ENCODE assay signal across 3 worm cellular contexts in the genomic region with DNA sequence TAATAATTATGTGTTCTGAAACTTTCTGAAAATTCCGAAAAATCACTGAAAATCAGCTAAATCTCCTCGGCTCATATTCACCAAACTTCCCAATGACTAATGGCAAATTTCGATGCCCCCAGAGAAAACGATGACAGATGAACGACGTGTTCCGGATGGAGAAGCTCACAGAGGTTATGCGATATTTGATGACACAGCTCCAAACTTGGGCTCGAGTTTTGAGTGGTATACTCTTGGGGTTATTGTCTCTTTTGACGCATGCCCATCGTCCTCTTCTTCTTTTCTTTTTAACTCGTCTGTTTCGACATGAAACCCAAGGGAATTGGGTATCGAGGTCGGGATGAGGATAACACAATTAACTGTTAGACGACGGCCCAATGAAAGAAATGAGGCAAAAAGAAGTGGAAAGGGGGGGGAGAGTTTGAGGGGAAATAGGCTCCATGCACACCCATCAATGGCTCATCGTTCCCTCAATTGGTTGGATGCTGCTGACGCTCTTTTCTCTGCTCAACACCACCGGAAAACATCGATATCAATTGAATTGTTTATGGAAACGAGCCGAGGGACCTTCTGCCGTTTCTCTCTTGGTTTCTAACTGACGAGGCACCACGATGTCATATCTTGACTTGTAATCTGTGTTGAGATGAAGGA.
A peak's percentile ranks its signal among the peaks of the same experiment; 100 is the strongest.
TF ChIP-seq lines count a peak whose summit lies in the region.

No protein-coding gene starts in this region.

TF ChIP-seq in whole organism, L1 larva, 84 proteins besides CTCF, POLR2A, EP300 and RAD21 (continued from another document):
- TF ChIP-seq blmp-1 (tag; optimal IDR thresholded peaks at IDR 0.05; lab: Kevin White, UChicago) (no peak), dpl-1 (GFP tag; optimal IDR thresholded peaks at IDR 0.05; lab: Kevin White, UChicago) (no peak), sptf-1 (tag; optimal IDR thresholded peaks at IDR 0.05; lab: Kevin White, UChicago) (no peak), unc-30 (tag; optimal IDR thresholded peaks at IDR 0.05; lab: Kevin White, UChicago) (no peak), alr-1 (tag; optimal IDR thresholded peaks at IDR 0.05; lab: Kevin White, UChicago; ENCODE audit: borderline replicate concordance) (no peak), rnt-1 (tag; optimal IDR thresholded peaks at IDR 0.05; lab: Kevin White, UChicago) (no peak), egl-13 (tag; optimal IDR thresholded peaks at IDR 0.05; lab: Kevin White, UChicago) (no peak), snpc-4 (tag; optimal IDR thresholded peaks at IDR 0.05; lab: Kevin White, UChicago) (no peak), swsn-7 (tag; optimal IDR thresholded peaks at IDR 0.05; lab: Kevin White, UChicago) (no peak), mab-9 (GFP tag; IDR thresholded peaks at IDR 0.05; lab: Robert Waterston, UW) (peak; percentile 53), nhr-47 (tag; optimal IDR thresholded peaks at IDR 0.05; lab: Kevin White, UChicago) (peak; percentile 12), lin-39 (tag; optimal IDR thresholded peaks at IDR 0.05; lab: Kevin White, UChicago) (no peak), lsy-2 (tag; optimal IDR thresholded peaks at IDR 0.05; lab: Kevin White, UChicago) (peak in 1 of 2 experiments; percentile 15), pax-3 (tag; optimal IDR thresholded peaks at IDR 0.05; lab: Kevin White, UChicago) (no peak), F16B12.6 (tag; optimal IDR thresholded peaks at IDR 0.05; lab: Kevin White, UChicago) (no peak), jun-1 (tag; optimal IDR thresholded peaks at IDR 0.05; lab: Kevin White, UChicago) (no peak), nhr-71 (tag; optimal IDR thresholded peaks at IDR 0.05; lab: Kevin White, UChicago) (peak; percentile 20), irx-1 (tag; optimal IDR thresholded peaks at IDR 0.05; lab: Kevin White, UChicago) (no peak), fkh-10 (GFP tag; optimal IDR thresholded peaks at IDR 0.05; lab: Kevin White, UChicago) (no peak), C16A3.4 (tag; optimal IDR thresholded peaks at IDR 0.05; lab: Kevin White, UChicago) (no peak), nhr-20 (tag; optimal IDR thresholded peaks at IDR 0.05; lab: Kevin White, UChicago) (no peak), C04F5.9 (tag; optimal IDR thresholded peaks at IDR 0.05; lab: Kevin White, UChicago) (no peak), aly-2 (tag; optimal IDR thresholded peaks at IDR 0.05; lab: Kevin White, UChicago) (no peak), ceh-8 (GFP tag; optimal IDR thresholded peaks at IDR 0.05; lab: Kevin White, UChicago) (no peak), nhr-85 (tag; lab: Kevin White, UChicago) (no peak), pag-3 (tag; optimal IDR thresholded peaks at IDR 0.05; lab: Kevin White, UChicago; ENCODE audit: borderline replicate concordance, insufficient read depth) (no peak), zag-1 (tag; optimal IDR thresholded peaks at IDR 0.05; lab: Kevin White, UChicago) (no peak), dsc-1 (tag; optimal IDR thresholded peaks at IDR 0.05; lab: Kevin White, UChicago) (no peak), unc-130 (tag; optimal IDR thresholded peaks at IDR 0.05; lab: Kevin White, UChicago) (no peak), ets-5 (GFP tag; IDR thresholded peaks at IDR 0.05; lab: Robert Waterston, UW) (no peak), tlp-1 (tag; optimal IDR thresholded peaks at IDR 0.05; lab: Kevin White, UChicago) (no peak), ces-1 (GFP tag; optimal IDR thresholded peaks at IDR 0.05; lab: Kevin White, UChicago) (no peak), C34B4.2 (tag; optimal IDR thresholded peaks at IDR 0.05; lab: Kevin White, UChicago) (no peak)

TF ChIP-seq in whole organism, L3 larva, 47 proteins besides CTCF, POLR2A, EP300 and RAD21 (continued from another document):
- no peak for TF ChIP-seq nhr-11 (tag; optimal IDR thresholded peaks at IDR 0.05; lab: Kevin White, UChicago)
- TF ChIP-seq nhr-12 (tag; optimal IDR thresholded peaks at IDR 0.05; lab: Kevin White, UChicago) = no peak
- no peak for TF ChIP-seq snpc-4 (tag; optimal IDR thresholded peaks at IDR 0.05; lab: Kevin White, UChicago)
- peak; percentile 40 for TF ChIP-seq nfya-1 (tag; optimal IDR thresholded peaks at IDR 0.05; lab: Kevin White, UChicago; ENCODE audit: insufficient read depth)
- TF ChIP-seq aly-2 (tag; optimal IDR thresholded peaks at IDR 0.05; lab: Kevin White, UChicago) = no peak
- no peak for TF ChIP-seq ztf-4 (tag; optimal IDR thresholded peaks at IDR 0.05; lab: Kevin White, UChicago)
- TF ChIP-seq hmg-11 (tag; optimal IDR thresholded peaks at IDR 0.05; lab: Kevin White, UChicago) = no peak
- TF ChIP-seq egl-5 (tag; optimal IDR thresholded peaks at IDR 0.05; lab: Kevin White, UChicago) = peak; percentile 87
- TF ChIP-seq mdl-1 (tag; optimal IDR thresholded peaks at IDR 0.05; lab: Kevin White, UChicago) = no peak
- TF ChIP-seq nhr-28 (tag; optimal IDR thresholded peaks at IDR 0.05; lab: Kevin White, UChicago) = no peak
- no peak for TF ChIP-seq egl-27 (tag; optimal IDR thresholded peaks at IDR 0.05; lab: Kevin White, UChicago)
- no peak for TF ChIP-seq unc-39 (tag; optimal IDR thresholded peaks at IDR 0.05; lab: Kevin White, UChicago)
- TF ChIP-seq ama-1 (optimal IDR thresholded peaks at IDR 0.05; lab: Kevin White, UChicago) = no peak
- TF ChIP-seq elt-3 (tag; optimal IDR thresholded peaks at IDR 0.05; lab: Kevin White, UChicago) = no peak
- no peak for TF ChIP-seq daf-12 (tag; optimal IDR thresholded peaks at IDR 0.05; lab: Kevin White, UChicago)
- no peak for TF ChIP-seq elt-1 (tag; optimal IDR thresholded peaks at IDR 0.05; lab: Kevin White, UChicago)
- TF ChIP-seq nhr-67 (tag; optimal IDR thresholded peaks at IDR 0.05; lab: Kevin White, UChicago) = no peak
- TF ChIP-seq elt-2 (tag; optimal IDR thresholded peaks at IDR 0.05; lab: Kevin White, UChicago) = no peak
- TF ChIP-seq fkh-2 (tag; optimal IDR thresholded peaks at IDR 0.05; lab: Kevin White, UChicago) = no peak
TF ChIP-seq in whole organism, L3 larva: peak in this region for 4.

TF ChIP-seq in whole organism, L4 larva, 104 proteins besides CTCF, POLR2A, EP300 and RAD21 (continued from another document):
- no peak for TF ChIP-seq mxl-2 (GFP tag; conservative IDR thresholded peaks at IDR 0.05; lab: Robert Waterston, UW)
- no peak for TF ChIP-seq mdl-1 (tag; optimal IDR thresholded peaks at IDR 0.05; lab: Kevin White, UChicago)
- TF ChIP-seq lin-29 (GFP tag; IDR thresholded peaks at IDR 0.05; lab: Robert Waterston, UW) = no peak
- no peak for TF ChIP-seq hmg-1.1 (GFP tag; IDR thresholded peaks at IDR 0.05; lab: Robert Waterston, UW)
- no peak for TF ChIP-seq nhr-42 (GFP tag; IDR thresholded peaks at IDR 0.05; lab: Robert Waterston, UW)
- peak; percentile 49 for TF ChIP-seq ces-1 (GFP tag; optimal IDR thresholded peaks at IDR 0.05; lab: Kevin White, UChicago)
- no peak for TF ChIP-seq tra-1 (GFP tag; IDR thresholded peaks at IDR 0.05; lab: Robert Waterston, UW)
- no peak for TF ChIP-seq R02D3.7 (tag; optimal IDR thresholded peaks at IDR 0.05; lab: Kevin White, UChicago)
- TF ChIP-seq lin-38 (GFP tag; IDR thresholded peaks at IDR 0.05; lab: Robert Waterston, UW) = no peak
- TF ChIP-seq hlh-30 (tag; optimal IDR thresholded peaks at IDR 0.05; lab: Kevin White, UChicago; ENCODE audit: insufficient read depth) = no peak
- peak in 1 of 2 experiments; percentile 98 for TF ChIP-seq unc-62 (GFP tag; optimal IDR thresholded peaks at IDR 0.05 in 1 of 2; lab: Kevin White, UChicago)
- no peak for TF ChIP-seq unc-62 (tag; optimal IDR thresholded peaks at IDR 0.05; lab: Kevin White, UChicago)
- TF ChIP-seq hlh-11 (tag; optimal IDR thresholded peaks at IDR 0.05; lab: Kevin White, UChicago) = no peak
- no peak for TF ChIP-seq zag-1 (tag; optimal IDR thresholded peaks at IDR 0.05; lab: Kevin White, UChicago)
- no peak for TF ChIP-seq dmd-6 (GFP tag; IDR thresholded peaks at IDR 0.05; lab: Robert Waterston, UW)
- TF ChIP-seq rbr-2 (tag; optimal IDR thresholded peaks at IDR 0.05; lab: Kevin White, UChicago) = peak; percentile 19
- TF ChIP-seq cey-2 (tag; optimal IDR thresholded peaks at IDR 0.05; lab: Kevin White, UChicago; ENCODE audit: borderline replicate concordance, insufficient read depth) = no peak
- TF ChIP-seq aha-1 (tag; lab: Kevin White, UChicago) = peak; percentile 91
- TF ChIP-seq php-3 (GFP tag; IDR thresholded peaks at IDR 0.05; lab: Robert Waterston, UW) = no peak
- no peak for TF ChIP-seq hif-1 (tag; optimal IDR thresholded peaks at IDR 0.05; lab: Kevin White, UChicago)
- TF ChIP-seq zfp-3 (GFP tag; conservative IDR thresholded peaks at IDR 0.05; lab: Robert Waterston, UW) = no peak
- no peak for TF ChIP-seq F44E2.7 (GFP tag; IDR thresholded peaks at IDR 0.05; lab: Robert Waterston, UW)
- TF ChIP-seq dpl-1 (GFP tag; optimal IDR thresholded peaks at IDR 0.05; lab: Kevin White, UChicago) = no peak
- no peak for TF ChIP-seq daf-8 (GFP tag; IDR thresholded peaks at IDR 0.05; lab: Robert Waterston, UW)
- no peak for TF ChIP-seq ctbp-1 (GFP tag; IDR thresholded peaks at IDR 0.05; lab: Robert Waterston, UW)
- no peak for TF ChIP-seq daf-12 (tag; optimal IDR thresholded peaks at IDR 0.05; lab: Kevin White, UChicago)
- TF ChIP-seq Y48G9A.11 (GFP tag; IDR thresholded peaks at IDR 0.05; lab: Robert Waterston, UW) = no peak
- no peak for TF ChIP-seq set-16 (GFP tag; IDR thresholded peaks at IDR 0.05; lab: Robert Waterston, UW)
